Fruit fly (Drosophila melanogaster) whole organism, prepupa: ENCODE results near the gene M1BP.

Source experiments
- Blimp-1 ChIP-seq: fragments of 200-800 bp; sonication (Bioruptor generic); optimal IDR thresholded peaks from 3 replicates; lab custom pipeline; 2017; ENCODE audit warnings: missing biosample characterization, missing genetic modification characterization, mild to moderate bottlenecking, moderate library complexity, missing genetic modification reagents
- CG10631 ChIP-seq: fragments of 200-800 bp; sonication (Bioruptor generic); optimal IDR thresholded peaks from 2 replicates; lab custom pipeline; 2016; ENCODE audit warnings: missing biosample characterization, missing genetic modification characterization
- CG11294 ChIP-seq: fragments of 200-800 bp; sonication (Bioruptor generic); IDR thresholded peaks from 2 replicates; pipeline ENCODE4 v1.3.6; 2022; ENCODE audit warnings: missing biosample characterization, missing genetic modification characterization
- CG11762 ChIP-seq: fragments of 200-800 bp; sonication (Bioruptor generic); optimal IDR thresholded peaks from 3 replicates; lab custom pipeline; 2016; ENCODE audit warnings: missing biosample characterization, missing genetic modification characterization; ENCODE audit not compliant: insufficient read depth
- CG11902 ChIP-seq: fragments of 200-800 bp; sonication (Bioruptor generic); optimal IDR thresholded peaks from 3 replicates; lab custom pipeline; 2016; ENCODE audit warnings: missing biosample characterization, missing genetic modification characterization
- CG15336 ChIP-seq: fragments of 200-800 bp; sonication (Bioruptor generic); IDR thresholded peaks from 2 replicates; pipeline ENCODE4 v1.3.6; 2022; ENCODE audit warnings: missing biosample characterization, missing genetic modification characterization
- CG1621 ChIP-seq: fragments of 200-800 bp; sonication (Bioruptor generic); optimal IDR thresholded peaks from 3 replicates; lab custom pipeline; 2018; ENCODE audit warnings: missing biosample characterization, mild to moderate bottlenecking, missing genetic modification characterization
- CG16779 ChIP-seq: fragments of 200-800 bp; sonication (Bioruptor generic); optimal IDR thresholded peaks from 3 replicates; lab custom pipeline; 2017; ENCODE audit warnings: missing biosample characterization, mild to moderate bottlenecking, missing genetic modification characterization
- CG3032 ChIP-seq: fragments of 200-800 bp; optimal IDR thresholded peaks from 2 replicates; lab custom pipeline; 2019; ENCODE audit warnings: missing biosample characterization, mild to moderate bottlenecking, missing genetic modification characterization, moderate library complexity
- CG31627 ChIP-seq: fragments of 200-800 bp; sonication (Bioruptor generic); optimal IDR thresholded peaks from 3 replicates; lab custom pipeline; 2016; ENCODE audit warnings: missing biosample characterization, missing genetic modification characterization
- CG34406 ChIP-seq: fragments of 200-800 bp; sonication (Bioruptor generic); optimal IDR thresholded peaks from 3 replicates; lab custom pipeline; 2016; ENCODE audit warnings: missing biosample characterization, missing genetic modification characterization
- CG3919 ChIP-seq: fragments of 200-800 bp; sonication (Bioruptor generic); optimal IDR thresholded peaks from 3 replicates; lab custom pipeline; 2016; ENCODE audit warnings: missing biosample characterization, missing genetic modification characterization
- CG6163 ChIP-seq: fragments of 200-800 bp; sonication (Bioruptor generic); IDR thresholded peaks from 3 replicates; pipeline ENCODE4 v1.3.6; 2022; ENCODE audit warnings: missing biosample characterization, missing genetic modification characterization
- CG6276 ChIP-seq: fragments of 200-800 bp; sonication (Bioruptor generic); optimal IDR thresholded peaks from 2 replicates; lab custom pipeline; 2017; ENCODE audit warnings: missing biosample characterization, mild to moderate bottlenecking, missing genetic modification characterization
- CG8319 ChIP-seq: fragments of 200-800 bp; sonication (Bioruptor generic); optimal IDR thresholded peaks from 3 replicates; lab custom pipeline; 2016; ENCODE audit warnings: missing biosample characterization, missing genetic modification characterization
- CG8632 ChIP-seq: fragments of 200-800 bp; sonication (Bioruptor generic); optimal IDR thresholded peaks from 3 replicates; lab custom pipeline; 2016; ENCODE audit warnings: missing biosample characterization, missing genetic modification characterization
- CG9139 ChIP-seq: fragments of 200-800 bp; sonication (Bioruptor generic); optimal IDR thresholded peaks from 3 replicates; lab custom pipeline; 2017; ENCODE audit warnings: missing biosample characterization, mild to moderate bottlenecking, missing genetic modification characterization
- Eip78C ChIP-seq: fragments of 200-800 bp; sonication (Bioruptor generic); peaks from one replicate; lab custom pipeline; 2016; ENCODE audit warnings: missing biosample characterization, missing genetic modification characterization
- Eip93F ChIP-seq: fragments of 200-800 bp; sonication (Bioruptor generic); optimal IDR thresholded peaks from 2 replicates; lab custom pipeline; 2016; ENCODE audit warnings: missing biosample characterization, mild to moderate bottlenecking, missing genetic modification characterization
- Ets21C ChIP-seq: fragments of 200-800 bp; sonication (Bioruptor generic); optimal IDR thresholded peaks from 3 replicates; lab custom pipeline; 2016; ENCODE audit warnings: missing biosample characterization, missing genetic modification characterization
- Ets96B ChIP-seq: fragments of 200-800 bp; optimal IDR thresholded peaks from 2 replicates; lab custom pipeline; 2019; ENCODE audit warnings: missing biosample characterization, mild to moderate bottlenecking, missing genetic modification characterization, moderate library complexity
- Hr38 ChIP-seq: sonication (Bioruptor generic); optimal IDR thresholded peaks from 2 replicates; lab custom pipeline; 2016; ENCODE audit warnings: missing biosample characterization, missing genetic modification characterization
- Hr4 ChIP-seq: fragments of 200-800 bp; sonication (Bioruptor generic); optimal IDR thresholded peaks from 3 replicates; lab custom pipeline; 2016; ENCODE audit warnings: missing biosample characterization, missing genetic modification characterization
- Lpt ChIP-seq: fragments of 200-800 bp; sonication (Bioruptor generic); optimal IDR thresholded peaks from 3 replicates; lab custom pipeline; 2016; ENCODE audit warnings: missing biosample characterization, missing genetic modification characterization
- Met ChIP-seq: fragments of 200-800 bp; sonication (Bioruptor generic); optimal IDR thresholded peaks from 3 replicates; lab custom pipeline; 2016; ENCODE audit warnings: missing biosample characterization, missing genetic modification characterization
- OdsH ChIP-seq: fragments of 200-800 bp; sonication (Bioruptor generic); optimal IDR thresholded peaks from 3 replicates; lab custom pipeline; 2016; ENCODE audit warnings: missing biosample characterization, missing genetic modification characterization
- Smox ChIP-seq: fragments of 200-800 bp; sonication (Bioruptor generic); optimal IDR thresholded peaks from 3 replicates; lab custom pipeline; 2016; ENCODE audit warnings: missing biosample characterization, missing genetic modification characterization
- Sox14 ChIP-seq: fragments of 200-800 bp; sonication (Bioruptor generic); optimal IDR thresholded peaks from 3 replicates; lab custom pipeline; 2016; ENCODE audit warnings: missing biosample characterization, missing genetic modification characterization
- Sox15 ChIP-seq: fragments of 200-800 bp; sonication (Bioruptor generic); optimal IDR thresholded peaks from 3 replicates; lab custom pipeline; 2016; ENCODE audit warnings: missing biosample characterization, missing genetic modification characterization
- achi ChIP-seq: fragments of 200-800 bp; sonication (Bioruptor generic); optimal IDR thresholded peaks from 3 replicates; lab custom pipeline; 2016; ENCODE audit warnings: missing biosample characterization, missing genetic modification characterization
- acj6 ChIP-seq: fragments of 200-800 bp; sonication (Bioruptor generic); optimal IDR thresholded peaks from 3 replicates; lab custom pipeline; 2016; ENCODE audit warnings: missing biosample characterization, missing genetic modification characterization
- cyc ChIP-seq: fragments of 200-800 bp; sonication (Bioruptor generic); optimal IDR thresholded peaks from 3 replicates; lab custom pipeline; 2016; ENCODE audit warnings: missing biosample characterization, missing genetic modification characterization
- dac ChIP-seq: fragments of 200-800 bp; sonication (Bioruptor generic); optimal IDR thresholded peaks from 2 replicates; lab custom pipeline; 2017; ENCODE audit warnings: missing biosample characterization, mild to moderate bottlenecking, missing genetic modification characterization
- dsx ChIP-seq: fragments of 200-800 bp; optimal IDR thresholded peaks from 3 replicates; lab custom pipeline; 2019; ENCODE audit warnings: missing biosample characterization, mild to moderate bottlenecking, missing genetic modification characterization, moderate library complexity; ENCODE audit not compliant: poor library complexity, severe bottlenecking
- eg ChIP-seq: fragments of 200-800 bp; sonication (Bioruptor generic); IDR thresholded peaks from 3 replicates; pipeline ENCODE4 v1.3.6; 2022; ENCODE audit warnings: missing biosample characterization, missing genetic modification characterization
- esn ChIP-seq: fragments of 200-800 bp; sonication (Bioruptor generic); optimal IDR thresholded peaks from 2 replicates; lab custom pipeline; 2016; ENCODE audit warnings: missing biosample characterization, mild to moderate bottlenecking, missing genetic modification characterization, moderate library complexity
- fd59A ChIP-seq: fragments of 200-800 bp; sonication (Bioruptor generic); optimal IDR thresholded peaks from 2 replicates; lab custom pipeline; 2017; ENCODE audit warnings: missing biosample characterization, mild to moderate bottlenecking, missing genetic modification characterization, missing genetic modification reagents
- fkh ChIP-seq: fragments of 200-800 bp; sonication (Bioruptor generic); optimal IDR thresholded peaks from 3 replicates; lab custom pipeline; 2017; ENCODE audit warnings: missing biosample characterization, mild to moderate bottlenecking, missing genetic modification characterization, moderate library complexity
- lz ChIP-seq: fragments of 200-800 bp; sonication (Bioruptor generic); optimal IDR thresholded peaks from 3 replicates; lab custom pipeline; 2016; ENCODE audit warnings: missing biosample characterization, missing genetic modification characterization
- pdm3 ChIP-seq: fragments of 200-800 bp; sonication (Bioruptor generic); optimal IDR thresholded peaks from 3 replicates; lab custom pipeline; 2016; ENCODE audit warnings: missing biosample characterization, missing genetic modification characterization
- ss ChIP-seq, 2 experiments: fragments of 200-800 bp; sonication (Bioruptor generic); optimal IDR thresholded peaks; 2 replicates in 1 of 2; 3 replicates in 1 of 2; lab custom pipeline; 2017 to 2018; ENCODE audit warnings: mild to moderate bottlenecking in 2 of 2, missing biosample characterization in 2 of 2, missing genetic modification characterization in 2 of 2, moderate library complexity in 1 of 2
- svp ChIP-seq: fragments of 200-800 bp; sonication (Bioruptor generic); peaks from one replicate; lab custom pipeline; 2016; ENCODE audit warnings: missing biosample characterization, missing genetic modification characterization
- vri ChIP-seq: fragments of 200-800 bp; sonication (Bioruptor generic); optimal IDR thresholded peaks from 3 replicates; lab custom pipeline; 2016; ENCODE audit warnings: missing biosample characterization, mild to moderate bottlenecking, missing genetic modification characterization

The M1BP gene

DNA sequence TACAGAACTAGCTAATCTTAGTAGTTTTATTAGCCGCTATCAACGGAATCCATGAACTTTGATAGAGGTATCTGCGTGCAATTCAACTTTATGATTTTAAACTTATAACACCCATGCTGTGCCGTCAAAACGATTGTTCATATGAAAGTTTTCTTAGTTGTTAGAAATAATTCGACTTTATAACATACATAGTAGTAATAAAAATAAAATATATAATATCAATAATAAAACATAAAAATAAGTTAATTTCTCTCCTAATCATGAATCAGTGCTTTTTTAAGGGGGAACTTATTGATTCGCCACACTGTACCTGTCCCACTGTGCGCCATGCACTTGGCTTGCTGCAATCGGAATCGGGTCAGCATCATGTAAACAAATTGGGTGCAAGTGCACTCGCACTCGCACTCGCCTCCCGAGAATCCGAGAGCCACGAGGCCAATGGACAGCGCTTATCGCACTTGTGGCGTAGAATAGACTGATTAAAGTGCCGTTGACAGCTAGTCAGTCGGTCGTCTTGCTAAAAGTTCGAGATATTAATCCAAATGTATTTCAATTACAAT, 19.5 kb downstream of the M1BP start (continued):
- TF ChIP-seq CG15336 (peak; percentile 19; the same call in 1 of the 2 replicates), OdsH (GFP tag; lab: Kevin White, UChicago) (no peak), Met (GFP tag; lab: Kevin White, UChicago) (peak; percentile 21), Sox15 (GFP tag; lab: Kevin White, UChicago) (no peak), Hr4 (GFP tag; lab: Kevin White, UChicago) (no peak), ss (GFP tag; optimal IDR thresholded peaks at IDR 0.05; lab: Kevin White, UChicago) (no peak), CG8632 (GFP tag; lab: Kevin White, UChicago) (no peak), dac (GFP tag; lab: Kevin White, UChicago) (no peak), lz (no peak), CG16779 (tag; lab: Kevin White, UChicago) (peak; percentile 15), achi (no peak), Ets96B (tag; lab: Kevin White, UChicago) (no peak), fd59A (GFP tag; lab: Kevin White, UChicago) (no peak), CG6163 (GFP tag; lab: Robert Waterston, UW) (peak; percentile 76), CG11762 (GFP tag; lab: Kevin White, UChicago) (no peak)

DNA sequence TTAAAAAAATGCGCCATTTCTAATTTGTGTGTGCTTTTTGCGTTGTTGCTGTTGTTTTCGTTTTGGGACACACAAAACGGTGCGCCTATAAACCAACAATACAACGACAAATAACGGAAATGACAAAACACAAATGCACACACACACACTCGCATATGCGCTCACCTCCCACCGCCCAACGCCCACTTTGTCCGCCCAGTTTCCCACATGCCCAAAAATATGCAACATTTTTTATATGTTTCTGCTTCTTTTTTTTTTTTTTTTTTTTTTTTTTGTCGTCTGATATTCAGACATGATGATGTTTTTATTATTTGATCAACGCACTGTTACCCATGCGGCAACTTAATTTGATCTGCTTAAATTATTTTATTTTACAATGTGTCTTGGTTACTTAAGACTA, 24.3 kb downstream of the M1BP start:
- peak; percentile 9 for TF ChIP-seq achi
- TF ChIP-seq Ets96B (tag; lab: Kevin White, UChicago), result peak; percentile 9
- TF ChIP-seq Sox15 (GFP tag; lab: Kevin White, UChicago), result no peak
- TF ChIP-seq CG15336, result no peak
- TF ChIP-seq esn (GFP tag; lab: Kevin White, UChicago), result no peak
- TF ChIP-seq CG8632 (GFP tag; lab: Kevin White, UChicago), result no peak
- no peak for TF ChIP-seq CG16779 (tag; lab: Kevin White, UChicago)
- peak; percentile 84 for TF ChIP-seq CG6163 (GFP tag; lab: Robert Waterston, UW)
- TF ChIP-seq Smox, result no peak

- TF ChIP-seq CG3032 (tag; lab: Kevin White, UChicago), result peak; percentile 44
- peak; percentile 21 for TF ChIP-seq CG34406 (GFP tag; lab: Kevin White, UChicago)
- no peak for TF ChIP-seq pdm3
- peak; percentile 48 to 80 for TF ChIP-seq ss (GFP tag; optimal IDR thresholded peaks at IDR 0.05; lab: Kevin White, UChicago)
- TF ChIP-seq CG11762 (GFP tag; lab: Kevin White, UChicago), result no peak
- peak; percentile 12 for TF ChIP-seq svp (GFP tag; lab: Kevin White, UChicago)
- 0 out of 2 replicates have a peak, but pooled peaks have one; percentile 6 for TF ChIP-seq CG11294 (GFP tag; lab: Robert Waterston, UW)
- TF ChIP-seq vri, result peak; percentile 6
- TF ChIP-seq acj6 (GFP tag; lab: Kevin White, UChicago), result no peak
- no peak for TF ChIP-seq lz
- TF ChIP-seq Met (GFP tag; lab: Kevin White, UChicago), result no peak
- peak; percentile 32 for TF ChIP-seq CG1621 (tag; lab: Kevin White, UChicago)
- no peak for TF ChIP-seq OdsH (GFP tag; lab: Kevin White, UChicago)
- no peak for TF ChIP-seq CG11902 (GFP tag; lab: Kevin White, UChicago)
- peak; percentile 31 for TF ChIP-seq CG6276 (GFP tag; lab: Kevin White, UChicago)
- TF ChIP-seq Eip93F (GFP tag; lab: Kevin White, UChicago), result no peak
- peak; percentile 17 for TF ChIP-seq CG3919 (GFP tag; lab: Kevin White, UChicago)
- peak; percentile 31 for TF ChIP-seq CG16779 (tag; lab: Kevin White, UChicago)
- no peak for TF ChIP-seq achi
- TF ChIP-seq fd59A (GFP tag; lab: Kevin White, UChicago), result no peak
- TF ChIP-seq CG8319 (GFP tag; lab: Kevin White, UChicago), result no peak
- TF ChIP-seq Sox15 (GFP tag; lab: Kevin White, UChicago), result no peak
- 0 out of 3 replicates have a peak, but pooled peaks have one; percentile 26 for TF ChIP-seq eg (GFP tag; lab: Robert Waterston, UW)
- TF ChIP-seq Lpt (GFP tag; lab: Kevin White, UChicago), result no peak
- no peak for TF ChIP-seq Eip78C (GFP tag; lab: Kevin White, UChicago)
- TF ChIP-seq Ets21C (GFP tag; lab: Kevin White, UChicago), result no peak
- TF ChIP-seq fkh (GFP tag; lab: Kevin White, UChicago), result no peak
- TF ChIP-seq Ets96B (tag; lab: Kevin White, UChicago), result peak; percentile 43
- no peak for TF ChIP-seq Hr38 (GFP tag; lab: Kevin White, UChicago)
- no peak for TF ChIP-seq CG31627 (GFP tag; lab: Kevin White, UChicago)
- no peak for TF ChIP-seq Sox14 (GFP tag; lab: Kevin White, UChicago)
- no peak for TF ChIP-seq dsx (GFP tag; lab: Kevin White, UChicago)
- TF ChIP-seq cyc (GFP tag; lab: Kevin White, UChicago), result no peak
- no peak for TF ChIP-seq Blimp-1
- TF ChIP-seq CG6163 (GFP tag; lab: Robert Waterston, UW), result peak; percentile 68; the same call in 2 of the 3 replicates
- TF ChIP-seq CG10631, result no peak
- TF ChIP-seq CG9139 (GFP tag; lab: Kevin White, UChicago), result peak; percentile 51
Observed at dm6 chr3R:8705323-8706097, 26.0 kb downstream of the M1BP start.
